Worm (Caenorhabditis elegans) whole organism, L2 larva: ENCODE results near the gene D2024.4.
"Not testable (repeated sequence)": the region's sequence is repeated elsewhere in the genome, so short reads cannot be mapped to it uniquely, and the experiment has no call there.

Experiments used
- Y55F3AM.14 ChIP-seq: fragments of 200-800 bp; sonication (Bioruptor generic); optimal IDR thresholded peaks from 2 replicates; lab custom pipeline; 2018; ENCODE audit warnings: mild to moderate bottlenecking, missing genetic modification characterization, missing compliant biosample characterization
- ZK546.5 ChIP-seq: sonication (generic microtip); optimal IDR thresholded peaks from 2 replicates; lab custom pipeline; 2017; ENCODE audit warnings: missing biosample characterization, missing genetic modification characterization
- alr-1 ChIP-seq: fragments of 150-350 bp; optimal IDR thresholded peaks from 2 replicates; lab custom pipeline; 2014; ENCODE audit warnings: missing biosample characterization, missing genetic modification characterization
- aly-2 ChIP-seq: fragments of 150-350 bp; optimal IDR thresholded peaks from 2 replicates; lab custom pipeline; 2014; ENCODE audit warnings: missing biosample characterization, missing genetic modification characterization
- blmp-1 ChIP-seq: sonication (generic microtip); optimal IDR thresholded peaks from 2 replicates; lab custom pipeline; 2017; ENCODE audit warnings: missing genetic modification characterization, mild to moderate bottlenecking, missing compliant biosample characterization, antibody characterized with exemption, moderate library complexity; ENCODE audit not compliant: insufficient read depth
- ceh-16 ChIP-seq: fragments of 150-350 bp; optimal IDR thresholded peaks from 2 replicates; lab custom pipeline; 2014; ENCODE audit warnings: missing biosample characterization, missing genetic modification characterization
- dmd-4 ChIP-seq: sonication (generic microtip); optimal IDR thresholded peaks from 2 replicates; lab custom pipeline; 2017; ENCODE audit warnings: missing biosample characterization, missing genetic modification characterization
- egl-27 ChIP-seq: sonication (generic microtip); optimal IDR thresholded peaks from 3 replicates; lab custom pipeline; 2017; ENCODE audit warnings: missing biosample characterization, missing genetic modification reagents, missing genetic modification characterization
- fos-1 ChIP-seq: fragments of 150-350 bp; optimal IDR thresholded peaks from 2 replicates; lab custom pipeline; 2014; ENCODE audit warnings: missing biosample characterization, missing genetic modification characterization
- gmeb-1 ChIP-seq: fragments of 150-350 bp; optimal IDR thresholded peaks from 2 replicates; lab custom pipeline; 2014; ENCODE audit warnings: missing biosample characterization, missing genetic modification characterization
- lin-13 ChIP-seq: fragments of 150-350 bp; optimal IDR thresholded peaks from 2 replicates; lab custom pipeline; 2014; ENCODE audit warnings: missing biosample characterization, missing genetic modification reagents, missing genetic modification characterization
- lsy-2 ChIP-seq, 2 experiments: fragments of 150-350 bp in 1 of 2; sonication (generic microtip) in 1 of 2; optimal IDR thresholded peaks; 2 replicates each; lab custom pipeline; 2014 to 2017; ENCODE audit warnings: missing biosample characterization in 2 of 2, missing genetic modification characterization in 2 of 2
- mbf-1 ChIP-seq: sonication (generic microtip); optimal IDR thresholded peaks from 2 replicates; lab custom pipeline; 2017; ENCODE audit warnings: missing biosample characterization, missing genetic modification characterization
- mdl-1 ChIP-seq, 2 experiments: fragments of 150-350 bp in 1 of 2; sonication (generic microtip) in 1 of 2; optimal IDR thresholded peaks; 2 replicates each; lab custom pipeline; 2017; ENCODE audit warnings: missing biosample characterization in 2 of 2, missing genetic modification characterization in 2 of 2
- nhr-10 ChIP-seq: sonication (generic microtip); optimal IDR thresholded peaks from 2 replicates; lab custom pipeline; 2017; ENCODE audit warnings: missing biosample characterization, missing genetic modification characterization
- nhr-12 ChIP-seq: fragments of 150-350 bp; optimal IDR thresholded peaks from 2 replicates; lab custom pipeline; 2014; ENCODE audit warnings: missing biosample characterization, missing genetic modification characterization
- nhr-129 ChIP-seq: fragments of 150-350 bp; optimal IDR thresholded peaks from 2 replicates; lab custom pipeline; 2014; ENCODE audit warnings: missing biosample characterization, missing genetic modification characterization
- nhr-23 ChIP-seq: fragments of 150-350 bp; optimal IDR thresholded peaks from 2 replicates; lab custom pipeline; 2014; ENCODE audit warnings: missing biosample characterization, missing genetic modification reagents, missing genetic modification characterization
- nhr-6 ChIP-seq: fragments of 150-350 bp; optimal IDR thresholded peaks from 2 replicates; lab custom pipeline; 2014; ENCODE audit warnings: missing biosample characterization, missing genetic modification characterization
- peb-1 ChIP-seq: fragments of 150-350 bp; optimal IDR thresholded peaks from 2 replicates; lab custom pipeline; 2014; ENCODE audit warnings: missing biosample characterization, missing genetic modification characterization
- sma-3 ChIP-seq: sonication (generic microtip); optimal IDR thresholded peaks from 2 replicates; lab custom pipeline; 2016; ENCODE audit warnings: missing genetic modification reagents, missing genetic modification characterization, missing compliant biosample characterization
- sma-9 ChIP-seq, 2 experiments: fragments of 150-350 bp in 1 of 2; sonication (generic microtip) in 1 of 2; optimal IDR thresholded peaks; 2 replicates each; lab custom pipeline; 2014 to 2016; ENCODE audit warnings: missing genetic modification characterization in 2 of 2, mild to moderate bottlenecking in 1 of 2, missing biosample characterization in 1 of 2, missing compliant biosample characterization in 1 of 2, missing genetic modification reagents in 1 of 2, moderate library complexity in 1 of 2
- snpc-4 ChIP-seq: fragments of 150-350 bp; optimal IDR thresholded peaks from 2 replicates; lab custom pipeline; 2014; ENCODE audit warnings: missing biosample characterization, missing genetic modification characterization
- unc-39 ChIP-seq: fragments of 150-350 bp; optimal IDR thresholded peaks from 2 replicates; lab custom pipeline; 2014; ENCODE audit warnings: missing biosample characterization, missing genetic modification characterization
- unc-55 ChIP-seq: fragments of 150-350 bp; sonication (generic microtip); optimal IDR thresholded peaks from 3 replicates; lab custom pipeline; 2014; ENCODE audit warnings: missing biosample characterization, missing genetic modification reagents, missing genetic modification characterization
- unc-62 ChIP-seq: fragments of 150-350 bp; optimal IDR thresholded peaks from 2 replicates; lab custom pipeline; 2014; ENCODE audit warnings: missing biosample characterization, missing genetic modification reagents, missing genetic modification characterization
- zag-1 ChIP-seq: fragments of 150-350 bp; optimal IDR thresholded peaks from 2 replicates; lab custom pipeline; 2014; ENCODE audit warnings: missing biosample characterization, missing genetic modification characterization
- ztf-11 ChIP-seq: sonication (generic microtip); optimal IDR thresholded peaks from 2 replicates; lab custom pipeline; 2017; ENCODE audit warnings: missing biosample characterization, missing genetic modification characterization
- ztf-4 ChIP-seq: fragments of 150-350 bp; optimal IDR thresholded peaks from 2 replicates; lab custom pipeline; 2014; ENCODE audit warnings: missing biosample characterization, missing genetic modification characterization

D2024.4 gene

ce11 chrIV:7246553-7246952 lies 15.5 kb downstream of the D2024.4 start, which contains the start of gene col-114:
TSS of gene col-114 (minus strand) at chrIV:7246653.
- no peak for TF ChIP-seq egl-27 (tag; lab: Kevin White, UChicago)
- TF ChIP-seq ztf-11 (tag; lab: Kevin White, UChicago): no peak
- TF ChIP-seq mbf-1 (tag; lab: Kevin White, UChicago): no peak
- TF ChIP-seq nhr-12: no peak
- TF ChIP-seq mdl-1 (tag; optimal IDR thresholded peaks at IDR 0.05; lab: Kevin White, UChicago): no peak

ce11 chrIV:7247243-7247642 lies 16.2 kb downstream of the D2024.4 start, which contains the start of gene D2024.1:
TSS of gene D2024.1 (plus strand) at chrIV:7247543.
- TF ChIP-seq egl-27 (tag; lab: Kevin White, UChicago); Y55F3AM.14 (GFP tag; lab: Kevin White, UChicago); ceh-16 (tag; lab: Kevin White, UChicago): not testable (repeated sequence)

- TF ChIP-seq unc-55 (GFP tag; lab: Kevin White, UChicago) (no peak), dmd-4 (no peak), nhr-12 (no peak), nhr-6 (tag; lab: Kevin White, UChicago) (no peak), sma-3 (no peak), alr-1 (tag; lab: Kevin White, UChicago) (no peak), blmp-1 (no peak), lsy-2 (tag; optimal IDR thresholded peaks at IDR 0.05; lab: Kevin White, UChicago) (no peak), nhr-129 (tag; lab: Kevin White, UChicago) (no peak), peb-1 (tag; lab: Kevin White, UChicago) (no peak), aly-2 (tag; lab: Kevin White, UChicago) (no peak), ceh-16 (tag; lab: Kevin White, UChicago) (no peak), unc-39 (tag; lab: Kevin White, UChicago) (no peak), snpc-4 (tag; lab: Kevin White, UChicago) (no peak), unc-62 (GFP tag; lab: Kevin White, UChicago) (no peak), lin-13 (GFP tag; lab: Kevin White, UChicago) (no peak), ztf-4 (no peak), nhr-10 (tag; lab: Kevin White, UChicago) (no peak)
These were observed 19.1 kb downstream of the D2024.4 start, which contains the start of gene D2024.18 for ce11 chrIV:7250158-7250557. TSS of gene D2024.18 (plus strand) at chrIV:7250458.

- no peak for TF ChIP-seq nhr-23
- TF ChIP-seq snpc-4 (tag; lab: Kevin White, UChicago): peak; percentile 50
These were observed 22.2 kb downstream of the D2024.4 start for ce11 chrIV:7253271-7253670.

- TF ChIP-seq ZK546.5 (tag; lab: Kevin White, UChicago); nhr-10 (tag; lab: Kevin White, UChicago); dmd-4: not testable (repeated sequence)
These were observed 23.7 kb downstream of the D2024.4 start, which contains the start of gene C06E4.5 for ce11 chrIV:7254690-7255089. TSS of gene C06E4.5 (plus strand) at chrIV:7254990.

- TF ChIP-seq unc-62 (GFP tag; lab: Kevin White, UChicago) (no peak), sma-9 (GFP tag; optimal IDR thresholded peaks at IDR 0.05; lab: Kevin White, UChicago) (peak; percentile 77), sma-9 (tag; optimal IDR thresholded peaks at IDR 0.05; lab: Kevin White, UChicago) (no peak), zag-1 (tag; lab: Kevin White, UChicago) (no peak), gmeb-1 (tag; lab: Kevin White, UChicago) (peak; percentile 44), egl-27 (tag; lab: Kevin White, UChicago) (peak; percentile 32), mdl-1 (tag; optimal IDR thresholded peaks at IDR 0.05; lab: Kevin White, UChicago) (peak in 1 of 2 experiments; percentile 10), nhr-23 (no peak), fos-1 (tag; lab: Kevin White, UChicago) (peak; percentile 71), unc-55 (GFP tag; lab: Kevin White, UChicago) (peak; percentile 59), dmd-4 (no peak)
These were observed 27.2 kb downstream of the D2024.4 start, which contains the start of gene C06E4.6 for ce11 chrIV:7258253-7258652. TSS of gene C06E4.6 (minus strand) at chrIV:7258303.
